Fruit fly (Drosophila melanogaster) whole organism, embryonic: ENCODE data around the gene CG17344.

Experiments used
- Abd-B ChIP-seq: fragments of 200-800 bp; sonication (Bioruptor generic); optimal IDR thresholded peaks from 2 replicates; lab custom pipeline; 2018; ENCODE audit warnings: missing biosample characterization, mild to moderate bottlenecking, missing genetic modification characterization, moderate library complexity
- Antp ChIP-seq: fragments of 200-800 bp; sonication (Bioruptor generic); optimal IDR thresholded peaks from 3 replicates; lab custom pipeline; 2016; ENCODE audit warnings: missing biosample characterization, missing genetic modification characterization
- Atf3 ChIP-seq: fragments of 200-800 bp; sonication (Bioruptor generic); optimal IDR thresholded peaks from 3 replicates; lab custom pipeline; 2016; ENCODE audit warnings: missing biosample characterization, missing genetic modification characterization
- B-H1 ChIP-seq: fragments of 200-800 bp; sonication (Bioruptor generic); IDR thresholded peaks from 3 replicates; pipeline ENCODE4 v1.3.6; 2022; ENCODE audit warnings: missing biosample characterization, missing genetic modification characterization
- CG10274 ChIP-seq: fragments of 200-800 bp; sonication (Bioruptor generic); optimal IDR thresholded peaks from 3 replicates; lab custom pipeline; 2017; ENCODE audit warnings: missing biosample characterization, mild to moderate bottlenecking, missing genetic modification characterization
- CG10321 ChIP-seq: fragments of 200-800 bp; sonication (Bioruptor generic); IDR thresholded peaks from 2 replicates; pipeline ENCODE4 v1.3.6; 2022; ENCODE audit warnings: missing biosample characterization, missing genetic modification characterization
- CG12104 ChIP-seq: fragments of 200-800 bp; sonication (Bioruptor generic); optimal IDR thresholded peaks from 3 replicates; lab custom pipeline; 2016; ENCODE audit warnings: missing biosample characterization, missing genetic modification characterization
- CG13123 ChIP-seq: fragments of 200-800 bp; sonication (Bioruptor generic); optimal IDR thresholded peaks from 2 replicates; lab custom pipeline; 2016; ENCODE audit warnings: missing biosample characterization, missing genetic modification characterization
- CG13287 ChIP-seq: fragments of 200-800 bp; sonication (Bioruptor generic); IDR thresholded peaks from 2 replicates; pipeline ENCODE4 v1.3.6; 2022; ENCODE audit warnings: missing biosample characterization, missing genetic modification characterization; ENCODE audit not compliant: partially characterized antibody
- CG14667 ChIP-seq: fragments of 200-800 bp; sonication (Bioruptor generic); IDR thresholded peaks from 2 replicates; pipeline ENCODE4 v1.3.6; 2022; ENCODE audit warnings: missing biosample characterization, missing genetic modification characterization
- CG14860 ChIP-seq: fragments of 200-800 bp; sonication (Bioruptor generic); IDR thresholded peaks from 3 replicates; pipeline ENCODE4 v1.3.6; 2022; ENCODE audit warnings: missing biosample characterization, missing genetic modification characterization; ENCODE audit not compliant: partially characterized antibody
- CG15269 ChIP-seq: fragments of 200-800 bp; sonication (Bioruptor generic); optimal IDR thresholded peaks from 2 replicates; lab custom pipeline; 2018; ENCODE audit warnings: missing biosample characterization, mild to moderate bottlenecking, missing genetic modification characterization, moderate library complexity
- CG16813 ChIP-seq: fragments of 200-800 bp; sonication (Bioruptor generic); IDR thresholded peaks from 3 replicates; pipeline ENCODE4 v1.3.6; 2022; ENCODE audit warnings: missing biosample characterization, missing genetic modification characterization; ENCODE audit not compliant: partially characterized antibody
- CG18011 ChIP-seq: fragments of 200-800 bp; sonication (Bioruptor generic); optimal IDR thresholded peaks from 2 replicates; lab custom pipeline; 2017; ENCODE audit warnings: missing biosample characterization, missing genetic modification characterization, mild to moderate bottlenecking, moderate library complexity, missing genotype
- CG3407 ChIP-seq: fragments of 200-800 bp; sonication (Bioruptor generic); optimal IDR thresholded peaks from 2 replicates; lab custom pipeline; 2018; ENCODE audit warnings: missing biosample characterization, mild to moderate bottlenecking, missing genetic modification characterization
- CG34224 ChIP-seq: fragments of 200-800 bp; sonication (Bioruptor generic); IDR thresholded peaks from 3 replicates; pipeline ENCODE4 v1.3.6; 2022; ENCODE audit warnings: missing biosample characterization, missing genetic modification characterization; ENCODE audit not compliant: partially characterized antibody
- CG34376 ChIP-seq: fragments of 200-800 bp; sonication (Bioruptor generic); optimal IDR thresholded peaks from 2 replicates; lab custom pipeline; 2018; ENCODE audit warnings: missing biosample characterization, mild to moderate bottlenecking, missing genetic modification characterization
- CG7372 ChIP-seq: fragments of 200-800 bp; sonication (Bioruptor generic); IDR thresholded peaks from 2 replicates; pipeline ENCODE4 v1.3.6; 2022; ENCODE audit warnings: missing biosample characterization, missing genetic modification characterization
- CG7745 ChIP-seq: fragments of 200-800 bp; sonication (Bioruptor generic); optimal IDR thresholded peaks from 2 replicates; lab custom pipeline; 2018; ENCODE audit warnings: missing biosample characterization, mild to moderate bottlenecking, missing genetic modification characterization, moderate library complexity
- CG8359 ChIP-seq: fragments of 200-800 bp; sonication (Bioruptor generic); optimal IDR thresholded peaks from 2 replicates; lab custom pipeline; 2017; ENCODE audit warnings: missing biosample characterization, mild to moderate bottlenecking, missing genetic modification characterization, borderline replicate concordance
- D19B ChIP-seq: fragments of 200-800 bp; sonication (Bioruptor generic); optimal IDR thresholded peaks from 2 replicates; lab custom pipeline; 2017; ENCODE audit warnings: missing biosample characterization, mild to moderate bottlenecking, missing genetic modification characterization
- Dad ChIP-seq: fragments of 200-800 bp; sonication (Bioruptor generic); optimal IDR thresholded peaks from 3 replicates; lab custom pipeline; 2016; ENCODE audit warnings: missing biosample characterization, missing genetic modification characterization
- Doc3 ChIP-seq: fragments of 200-800 bp; sonication (Bioruptor generic); IDR thresholded peaks from 3 replicates; pipeline ENCODE4 v1.3.6; 2022; ENCODE audit warnings: missing biosample characterization, missing genetic modification characterization; ENCODE audit not compliant: partially characterized antibody
- GATAe ChIP-seq: fragments of 200-800 bp; sonication (Bioruptor generic); conservative IDR thresholded peaks from 2 replicates; pipeline ENCODE4 v1.3.6; 2022; ENCODE audit warnings: missing biosample characterization, missing genetic modification characterization
- HLH3B ChIP-seq: fragments of 200-800 bp; sonication (Bioruptor generic); IDR thresholded peaks from 2 replicates; pipeline ENCODE4 v1.3.6; 2022; ENCODE audit warnings: missing biosample characterization, missing genetic modification characterization
- HmgD ChIP-seq: fragments of 200-800 bp; sonication (Bioruptor generic); optimal IDR thresholded peaks from 3 replicates; lab custom pipeline; 2016; ENCODE audit warnings: missing biosample characterization, missing genetic modification characterization
- Hr3 ChIP-seq: fragments of 200-800 bp; sonication (Bioruptor generic); optimal IDR thresholded peaks from 3 replicates; lab custom pipeline; 2016; ENCODE audit warnings: missing biosample characterization, missing genetic modification characterization
- Hr78 ChIP-seq, 2 experiments: fragments of 200-800 bp in 1 of 2; fragments of >200 bp in 1 of 2; sonication (Bioruptor generic) in 1 of 2; optimal IDR thresholded peaks; 2 replicates each; lab custom pipeline; 2017 to 2019; ENCODE audit warnings: missing biosample characterization in 2 of 2, missing genetic modification characterization in 2 of 2, mild to moderate bottlenecking in 1 of 2, moderate library complexity in 1 of 2
- Mad ChIP-seq: fragments of 200-800 bp; sonication (Bioruptor generic); optimal IDR thresholded peaks from 2 replicates; lab custom pipeline; 2016; ENCODE audit warnings: missing biosample characterization, missing genetic modification characterization
- bbx ChIP-seq: fragments of 200-800 bp; sonication (Bioruptor generic); IDR thresholded peaks from 2 replicates; pipeline ENCODE4 v1.3.6; 2022; ENCODE audit warnings: missing biosample characterization, missing genetic modification characterization; ENCODE audit not compliant: partially characterized antibody
- caup ChIP-seq: fragments of 200-800 bp; sonication (Bioruptor generic); optimal IDR thresholded peaks from 3 replicates; lab custom pipeline; 2017; ENCODE audit warnings: missing biosample characterization, mild to moderate bottlenecking, missing genetic modification characterization, moderate library complexity; ENCODE audit not compliant: severe bottlenecking
- dysf ChIP-seq: fragments of 200-800 bp; sonication (Bioruptor generic); IDR thresholded peaks from 3 replicates; pipeline ENCODE4 v1.3.6; 2022; ENCODE audit warnings: missing biosample characterization, missing genetic modification characterization
- ftz-f1 ChIP-seq: fragments of 200-800 bp; sonication (Bioruptor generic); optimal IDR thresholded peaks from 2 replicates; lab custom pipeline; 2016; ENCODE audit warnings: missing biosample characterization, missing genetic modification characterization
- gsb ChIP-seq: fragments of 200-800 bp; sonication (Bioruptor generic); IDR thresholded peaks from 2 replicates; pipeline ENCODE4 v1.3.6; 2022; ENCODE audit warnings: missing biosample characterization, missing genetic modification characterization
- jigr1 ChIP-seq: fragments of 200-800 bp; sonication (Bioruptor generic); IDR thresholded peaks from 3 replicates; pipeline ENCODE4 v1.3.6; 2022; ENCODE audit warnings: missing biosample characterization, missing genetic modification characterization
- ken ChIP-seq: fragments of 200-800 bp; sonication (Bioruptor generic); IDR thresholded peaks from 3 replicates; pipeline ENCODE4 v1.3.6; 2022; ENCODE audit warnings: missing biosample characterization, missing genetic modification characterization
- knrl ChIP-seq: fragments of 200-800 bp; sonication (Bioruptor generic); IDR thresholded peaks from 3 replicates; pipeline ENCODE4 v1.3.6; 2022; ENCODE audit warnings: missing biosample characterization, missing genetic modification characterization; ENCODE audit not compliant: partially characterized antibody
- lbe ChIP-seq: fragments of 200-800 bp; sonication (Bioruptor generic); optimal IDR thresholded peaks from 2 replicates; lab custom pipeline; 2016; ENCODE audit warnings: missing biosample characterization, mild to moderate bottlenecking, missing genetic modification characterization
- luna ChIP-seq: fragments of 200-800 bp; sonication (Bioruptor generic); optimal IDR thresholded peaks from 2 replicates; lab custom pipeline; 2016; ENCODE audit warnings: missing biosample characterization, missing genetic modification characterization
- nerfin-1 ChIP-seq: fragments of 200-800 bp; sonication (Bioruptor generic); optimal IDR thresholded peaks from 3 replicates; lab custom pipeline; 2019; ENCODE audit warnings: missing biosample characterization, mild to moderate bottlenecking, missing genetic modification characterization, moderate library complexity
- pnt ChIP-seq: fragments of 200-800 bp; sonication (Bioruptor generic); optimal IDR thresholded peaks from 3 replicates; lab custom pipeline; 2016; ENCODE audit warnings: missing biosample characterization, missing genetic modification characterization
- repo ChIP-seq: fragments of 200-800 bp; sonication (Bioruptor generic); optimal IDR thresholded peaks from 2 replicates; lab custom pipeline; 2016; ENCODE audit warnings: missing biosample characterization, missing genetic modification characterization
- shn ChIP-seq: fragments of 200-800 bp; sonication (Bioruptor generic); optimal IDR thresholded peaks from 3 replicates; lab custom pipeline; 2016; ENCODE audit warnings: missing biosample characterization, missing genetic modification characterization
- sug ChIP-seq: fragments of 200-800 bp; optimal IDR thresholded peaks from 2 replicates; lab custom pipeline; 2019; ENCODE audit warnings: missing biosample characterization, mild to moderate bottlenecking, missing genetic modification characterization, moderate library complexity
- trh ChIP-seq: fragments of 200-800 bp; sonication (Bioruptor generic); optimal IDR thresholded peaks from 2 replicates; lab custom pipeline; 2016; ENCODE audit warnings: missing biosample characterization, missing genetic modification characterization
- tup ChIP-seq: fragments of 200-800 bp; sonication (Bioruptor generic); optimal IDR thresholded peaks from 2 replicates; lab custom pipeline; 2016; ENCODE audit warnings: missing biosample characterization, mild to moderate bottlenecking, missing genetic modification characterization, moderate library complexity
- twi ChIP-seq: fragments of 200-800 bp; optimal IDR thresholded peaks from 2 replicates; lab custom pipeline; 2019; ENCODE audit warnings: missing biosample characterization, mild to moderate bottlenecking, missing genetic modification characterization, moderate library complexity
- tx ChIP-seq: fragments of 200-800 bp; sonication (Bioruptor generic); optimal IDR thresholded peaks from 2 replicates; lab custom pipeline; 2016; ENCODE audit warnings: missing biosample characterization, missing genetic modification characterization
- unc-4 ChIP-seq: fragments of 200-800 bp; sonication (Bioruptor generic); IDR thresholded peaks from 2 replicates; pipeline ENCODE4 v1.3.6; 2022; ENCODE audit warnings: missing biosample characterization, missing genetic modification characterization; ENCODE audit not compliant: partially characterized antibody

The CG17344 gene

dm6 chr2L:19063090-19063692, 38.7 kb upstream of the CG17344 start, which contains the start of gene Dus4 (continued):
- TF ChIP-seq Hr78 (GFP tag; optimal IDR thresholded peaks at IDR 0.05; lab: Kevin White, UChicago) (no peak), Hr3 (GFP tag; lab: Kevin White, UChicago) (no peak), CG7372 (GFP tag; lab: Robert Waterston, UW) (no peak), HLH3B (GFP tag; lab: Robert Waterston, UW) (no peak), CG3407 (GFP tag; lab: Kevin White, UChicago) (no peak), tx (no peak), shn (no peak), CG34224 (GFP tag; lab: Robert Waterston, UW) (peak; percentile 95), CG34376 (GFP tag; lab: Kevin White, UChicago) (no peak), trh (GFP tag; lab: Kevin White, UChicago) (no peak), CG8359 (GFP tag; lab: Kevin White, UChicago) (no peak), Mad (GFP tag; lab: Kevin White, UChicago) (no peak), ken (GFP tag; lab: Robert Waterston, UW) (no peak), tup (GFP tag; lab: Kevin White, UChicago) (no peak), pnt (no peak), CG16813 (peak; percentile 73), B-H1 (GFP tag; lab: Robert Waterston, UW) (no peak), jigr1 (GFP tag; lab: Robert Waterston, UW) (no peak), nerfin-1 (tag; lab: Kevin White, UChicago) (no peak), twi (no peak), ftz-f1 (GFP tag; lab: Kevin White, UChicago) (no peak), dysf (GFP tag; lab: Robert Waterston, UW) (no peak), CG7745 (tag; lab: Kevin White, UChicago) (no peak), unc-4 (GFP tag; lab: Robert Waterston, UW) (peak; percentile 70), CG15269 (tag; lab: Kevin White, UChicago) (no peak), Antp (no peak), knrl (GFP tag; lab: Robert Waterston, UW) (peak; percentile 56; the same call in 2 of the 3 replicates), CG18011 (GFP tag; lab: Kevin White, UChicago) (no peak), CG10321 (GFP tag; lab: Robert Waterston, UW) (no peak), bbx (GFP tag; lab: Robert Waterston, UW) (peak; percentile 95), Doc3 (GFP tag; lab: Robert Waterston, UW) (peak; percentile 79), CG14860 (peak; percentile 88), caup (GFP tag; lab: Kevin White, UChicago) (no peak), Dad (GFP tag; lab: Kevin White, UChicago) (no peak), GATAe (GFP tag; lab: Robert Waterston, UW) (no peak), CG13287 (GFP tag; lab: Robert Waterston, UW) (peak; percentile 88), HmgD (no peak), gsb (GFP tag; lab: Robert Waterston, UW) (no peak), repo (GFP tag; lab: Kevin White, UChicago) (no peak), D19B (no peak), Atf3 (no peak), CG14667 (GFP tag; lab: Robert Waterston, UW) (no peak), CG10274 (GFP tag; lab: Kevin White, UChicago) (no peak), Abd-B (GFP tag; lab: Kevin White, UChicago) (no peak), lbe (GFP tag; lab: Kevin White, UChicago) (no peak), sug (tag; lab: Kevin White, UChicago) (no peak), CG13123 (GFP tag; lab: Kevin White, UChicago) (no peak), CG12104 (GFP tag; lab: Kevin White, UChicago) (no peak), luna (GFP tag; lab: Kevin White, UChicago) (no peak)
